Fruit fly (Drosophila melanogaster): ENCODE data around the gene CG5877.

The CG5877 gene

DNA sequence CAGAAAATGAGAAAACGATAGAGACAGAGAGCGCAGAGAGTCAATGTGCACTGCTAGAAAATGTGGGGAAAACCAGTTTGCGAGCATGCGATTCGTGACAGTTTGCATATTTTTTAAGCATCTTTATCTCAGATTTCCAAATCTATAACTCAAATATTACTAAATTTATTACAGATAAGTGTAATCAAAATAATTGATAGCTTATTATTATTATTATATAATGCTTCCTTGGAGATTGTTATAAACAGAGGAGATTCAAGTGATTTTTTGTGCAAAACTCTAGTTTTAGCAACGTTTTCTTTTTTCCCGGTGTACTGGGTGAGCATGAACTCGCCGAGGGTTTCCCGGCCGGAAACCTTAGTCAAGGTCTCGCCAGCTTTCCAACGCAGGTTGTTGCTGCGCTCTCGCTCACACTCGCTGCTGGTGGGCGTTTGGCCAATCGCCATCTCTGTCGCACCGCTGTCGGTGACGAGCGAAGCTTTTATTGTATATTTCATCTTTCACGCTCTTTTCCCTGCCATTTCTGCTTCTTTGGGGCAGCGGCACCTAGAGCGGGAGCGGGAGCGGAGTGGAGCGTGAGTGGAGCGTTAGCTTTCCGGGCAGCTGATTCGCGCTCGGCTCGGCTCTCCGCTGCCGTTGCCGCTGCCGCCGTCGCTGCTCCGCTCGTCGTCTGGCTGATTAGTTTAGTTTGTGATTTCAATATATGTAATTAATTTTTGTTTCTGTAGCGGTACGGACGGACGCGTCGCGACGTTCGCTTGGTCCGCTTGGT is 5.7 kb downstream of the CG5877 start (continued):
- TF ChIP-seq CG15073 (GFP tag; optimal IDR thresholded peaks at IDR 0.05) (peak; percentile 79), inv (GFP tag; IDR thresholded peaks at IDR 0.05; ENCODE audit: partially characterized antibody) (no peak), pnt (GFP tag; optimal IDR thresholded peaks at IDR 0.05) (peak; percentile 76), Trl (optimal IDR thresholded peaks at IDR 0.05) (peak; percentile 72 to 94), Trl (GFP tag; optimal IDR thresholded peaks at IDR 0.05) (peak; percentile 43), yki (optimal IDR thresholded peaks at IDR 0.05) (peak; percentile 11), sc (optimal IDR thresholded peaks at IDR 0.05) (no peak), sc (GFP tag; optimal IDR thresholded peaks at IDR 0.05) (peak; percentile 94), BEAF-32 (GFP tag; optimal IDR thresholded peaks at IDR 0.05) (peak; percentile 35), Kr (GFP tag; optimal IDR thresholded peaks at IDR 0.05) (no peak), CG18011 (GFP tag; optimal IDR thresholded peaks at IDR 0.05) (peak; percentile 86), eyg (GFP tag; optimal IDR thresholded peaks at IDR 0.05) (peak; percentile 54), Hr39 (optimal IDR thresholded peaks at IDR 0.05) (no peak), danr (GFP tag; IDR thresholded peaks at IDR 0.05) (peak; percentile 96), E2f1 (GFP tag; IDR thresholded peaks at IDR 0.05) (peak; percentile 98), Blimp-1 (GFP tag; optimal IDR thresholded peaks at IDR 0.05) (peak; percentile 96), bab2 (GFP tag; optimal IDR thresholded peaks at IDR 0.05) (peak; percentile 73), Oli (tag; optimal IDR thresholded peaks at IDR 0.05) (peak; percentile 99), tx (GFP tag; optimal IDR thresholded peaks at IDR 0.05) (peak; percentile 48), CG31365 (tag; optimal IDR thresholded peaks at IDR 0.05) (peak; percentile 86), CG12299 (tag; optimal IDR thresholded peaks at IDR 0.05) (peak; percentile 94), CG31224 (GFP tag; IDR thresholded peaks at IDR 0.05) (peak; percentile 95), Hsf (GFP tag; optimal IDR thresholded peaks at IDR 0.05) (peak; percentile 87), CG10209 (GFP tag; optimal IDR thresholded peaks at IDR 0.05) (peak; percentile 98), Drgx (GFP tag; IDR thresholded peaks at IDR 0.05) (peak; percentile 95), CG6854 (GFP tag; optimal IDR thresholded peaks at IDR 0.05) (peak; percentile 97), CG8924 (tag; optimal IDR thresholded peaks at IDR 0.05) (peak; percentile 98), pan (optimal IDR thresholded peaks at IDR 0.05) (no peak), pan (GFP tag; optimal IDR thresholded peaks at IDR 0.05 in 1 of 2, IDR thresholded peaks at IDR 0.05 in 1 of 2) (peak in 1 of 2 experiments; percentile 97), CG9215 (GFP tag; IDR thresholded peaks at IDR 0.05) (peak; percentile 98), CG4854 (GFP tag; optimal IDR thresholded peaks at IDR 0.05) (peak; percentile 81), CG34422 (GFP tag; IDR thresholded peaks at IDR 0.05) (peak; percentile 97), ro (GFP tag; IDR thresholded peaks at IDR 0.05) (peak; percentile 92), salm (tag; optimal IDR thresholded peaks at IDR 0.05) (peak; percentile 96), Dll (GFP tag; IDR thresholded peaks at IDR 0.05; ENCODE audit: partially characterized antibody) (no peak), CG6654 (GFP tag; optimal IDR thresholded peaks at IDR 0.05) (peak; percentile 92), dmrt11E (tag; optimal IDR thresholded peaks at IDR 0.05) (peak; percentile 73), Nf-YB (GFP tag; optimal IDR thresholded peaks at IDR 0.05) (peak; percentile 86), CG11695 (GFP tag; IDR thresholded peaks at IDR 0.05) (peak; percentile 99), ash1 (GFP tag; optimal IDR thresholded peaks at IDR 0.05) (peak; percentile 65), CG7357 (GFP tag; IDR thresholded peaks at IDR 0.05) (peak; percentile 94), slbo (GFP tag; IDR thresholded peaks at IDR 0.05) (peak; percentile 98), CG18262 (tag; optimal IDR thresholded peaks at IDR 0.05) (peak; percentile 97), zen2 (GFP tag; IDR thresholded peaks at IDR 0.05; ENCODE audit: partially characterized antibody) (peak; percentile 39; the same call in 2 of the 3 replicates), amos (GFP tag; IDR thresholded peaks at IDR 0.05; ENCODE audit: partially characterized antibody) (no peak), Doc2 (GFP tag; IDR thresholded peaks at IDR 0.05) (peak; percentile 90), Asciz (GFP tag; optimal IDR thresholded peaks at IDR 0.05) (peak; percentile 98), NC2β (GFP tag; optimal IDR thresholded peaks at IDR 0.05) (peak; percentile 46), HmgD (GFP tag; optimal IDR thresholded peaks at IDR 0.05) (no peak), CG9727 (GFP tag; optimal IDR thresholded peaks at IDR 0.05) (peak; percentile 97), C15 (GFP tag; IDR thresholded peaks at IDR 0.05) (peak; percentile 92)

Data from whole organism, embryonic.